Fruit fly (Drosophila melanogaster) whole organism, embryonic: ENCODE data around the gene Prosalpha6.

Source experiments
- Aef1 ChIP-seq: fragments of 200-800 bp; sonication (Bioruptor generic); IDR thresholded peaks from 3 replicates; pipeline ENCODE4 v1.3.6; 2022; ENCODE audit warnings: missing biosample characterization, missing genetic modification characterization
- Atf-2 ChIP-seq: fragments of 200-800 bp; sonication (Bioruptor generic); optimal IDR thresholded peaks from 2 replicates; lab custom pipeline; 2016; ENCODE audit warnings: missing biosample characterization, missing genetic modification characterization
- C15 ChIP-seq: fragments of 200-800 bp; sonication (Bioruptor generic); IDR thresholded peaks from 3 replicates; pipeline ENCODE4 v1.3.6; 2022; ENCODE audit warnings: missing biosample characterization, missing genetic modification characterization
- CG12104 ChIP-seq: fragments of 200-800 bp; sonication (Bioruptor generic); optimal IDR thresholded peaks from 3 replicates; lab custom pipeline; 2016; ENCODE audit warnings: missing biosample characterization, missing genetic modification characterization
- CG14014 ChIP-seq: fragments of 200-800 bp; sonication (Bioruptor generic); IDR thresholded peaks from 2 replicates; pipeline ENCODE4 v1.3.6; 2022; ENCODE audit warnings: missing biosample characterization, missing genetic modification characterization
- CG14860 ChIP-seq: fragments of 200-800 bp; sonication (Bioruptor generic); IDR thresholded peaks from 3 replicates; pipeline ENCODE4 v1.3.6; 2022; ENCODE audit warnings: missing biosample characterization, missing genetic modification characterization; ENCODE audit not compliant: partially characterized antibody
- CG15479 ChIP-seq: fragments of 200-800 bp; sonication (Bioruptor generic); optimal IDR thresholded peaks from 3 replicates; lab custom pipeline; 2019; ENCODE audit warnings: missing biosample characterization, mild to moderate bottlenecking, missing genetic modification characterization, moderate library complexity
- CG18011 ChIP-seq: fragments of 200-800 bp; sonication (Bioruptor generic); optimal IDR thresholded peaks from 2 replicates; lab custom pipeline; 2017; ENCODE audit warnings: missing biosample characterization, missing genetic modification characterization, mild to moderate bottlenecking, moderate library complexity, missing genotype
- CG1832 ChIP-seq: fragments of 200-800 bp; sonication (Bioruptor generic); optimal IDR thresholded peaks from 2 replicates; lab custom pipeline; 2017; ENCODE audit warnings: missing biosample characterization, mild to moderate bottlenecking, missing genetic modification characterization, inconsistent platforms
- CG31388 ChIP-seq: fragments of 200-800 bp; sonication (Bioruptor generic); optimal IDR thresholded peaks from 2 replicates; lab custom pipeline; 2016; ENCODE audit warnings: missing biosample characterization, missing genetic modification characterization
- CG4820 ChIP-seq: fragments of 200-800 bp; sonication (Bioruptor generic); optimal IDR thresholded peaks from 3 replicates; lab custom pipeline; 2016; ENCODE audit warnings: missing biosample characterization, missing genetic modification characterization
- CG6813 ChIP-seq: fragments of 200-800 bp; sonication (Bioruptor generic); optimal IDR thresholded peaks from 2 replicates; lab custom pipeline; 2017; ENCODE audit warnings: missing biosample characterization, missing genetic modification characterization, mild to moderate bottlenecking, moderate library complexity, missing genetic modification reagents
- CG6854 ChIP-seq: fragments of 200-800 bp; sonication (Bioruptor generic); optimal IDR thresholded peaks from 3 replicates; lab custom pipeline; 2017; ENCODE audit warnings: missing biosample characterization, mild to moderate bottlenecking, missing genetic modification characterization
- CkIIα-i1 ChIP-seq: fragments of 200-800 bp; sonication (Bioruptor generic); IDR thresholded peaks from 2 replicates; pipeline ENCODE4 v1.3.6; 2022; ENCODE audit warnings: missing biosample characterization, missing genetic modification characterization
- Doc2 ChIP-seq: fragments of 200-800 bp; sonication (Bioruptor generic); IDR thresholded peaks from 2 replicates; pipeline ENCODE4 v1.3.6; 2022; ENCODE audit warnings: missing biosample characterization, missing genetic modification characterization
- E2f1 ChIP-seq: fragments of 200-800 bp; sonication (Bioruptor generic); IDR thresholded peaks from 2 replicates; pipeline ENCODE4 v1.3.6; 2022; ENCODE audit warnings: missing biosample characterization, missing genetic modification characterization
- Eip74EF ChIP-seq, 2 experiments: fragments of 200-800 bp in 1 of 2; fragments of >200 bp in 1 of 2; sonication (Bioruptor generic) in 1 of 2; optimal IDR thresholded peaks; 2 replicates each; lab custom pipeline; 2017 to 2019; ENCODE audit warnings: missing biosample characterization in 2 of 2, missing genetic modification characterization in 2 of 2, mild to moderate bottlenecking in 1 of 2, moderate library complexity in 1 of 2
- GATAe ChIP-seq: fragments of 200-800 bp; sonication (Bioruptor generic); conservative IDR thresholded peaks from 2 replicates; pipeline ENCODE4 v1.3.6; 2022; ENCODE audit warnings: missing biosample characterization, missing genetic modification characterization
- H15 ChIP-seq: fragments of 200-800 bp; sonication (Bioruptor generic); IDR thresholded peaks from 3 replicates; pipeline ENCODE4 v1.3.6; 2022; ENCODE audit warnings: missing biosample characterization, missing genetic modification characterization
- Hr78 ChIP-seq, 2 experiments: fragments of 200-800 bp in 1 of 2; fragments of >200 bp in 1 of 2; sonication (Bioruptor generic) in 1 of 2; optimal IDR thresholded peaks; 2 replicates each; lab custom pipeline; 2017 to 2019; ENCODE audit warnings: missing biosample characterization in 2 of 2, missing genetic modification characterization in 2 of 2, mild to moderate bottlenecking in 1 of 2, moderate library complexity in 1 of 2
- MBD-R2 ChIP-seq: fragments of 200-800 bp; sonication (Bioruptor generic); IDR thresholded peaks from 2 replicates; pipeline ENCODE4 v1.3.6; 2022; ENCODE audit warnings: missing biosample characterization, missing genetic modification characterization
- NC2α ChIP-seq: fragments of 200-800 bp; sonication (Bioruptor generic); optimal IDR thresholded peaks from 2 replicates; lab custom pipeline; 2016; ENCODE audit warnings: missing biosample characterization, missing genetic modification characterization
- Neu2 ChIP-seq: fragments of 200-800 bp; sonication (Bioruptor generic); optimal IDR thresholded peaks from 3 replicates; lab custom pipeline; 2016; ENCODE audit warnings: missing biosample characterization, missing genetic modification characterization, borderline replicate concordance
- Pdp1 ChIP-seq, 2 experiments: fragments of 200-800 bp; sonication (Bioruptor generic); optimal IDR thresholded peaks; 3 replicates each; lab custom pipeline; 2016; ENCODE audit warnings: missing biosample characterization in 2 of 2, missing genetic modification characterization in 2 of 2, mild to moderate bottlenecking in 1 of 2, moderate library complexity in 1 of 2
- ara ChIP-seq: fragments of 200-800 bp; sonication (Bioruptor generic); IDR thresholded peaks from 2 replicates; pipeline ENCODE4 v1.3.6; 2022; ENCODE audit warnings: missing biosample characterization, missing genetic modification characterization
- bsh ChIP-seq, 2 experiments: fragments of 200-800 bp; sonication (Bioruptor generic); optimal IDR thresholded peaks; 2 replicates each; lab custom pipeline; 2017 to 2018; ENCODE audit warnings: mild to moderate bottlenecking in 2 of 2, missing biosample characterization in 2 of 2, missing genetic modification characterization in 2 of 2, moderate library complexity in 1 of 2
- croc ChIP-seq: fragments of 200-800 bp; sonication (Bioruptor generic); conservative IDR thresholded peaks from 3 replicates; pipeline ENCODE4 v1.3.6; 2022; ENCODE audit warnings: missing biosample characterization, missing genetic modification characterization
- en ChIP-seq: fragments of 200-800 bp; sonication (Bioruptor generic); optimal IDR thresholded peaks from 2 replicates; lab custom pipeline; 2016; ENCODE audit warnings: missing biosample characterization, missing genetic modification characterization
- eve ChIP-seq, 2 experiments: fragments of >200 bp; optimal IDR thresholded peaks; 2 replicates each; lab custom pipeline; 2017; ENCODE audit warnings: missing biosample characterization in 2 of 2, missing genetic modification characterization in 2 of 2
- fd102C ChIP-seq: fragments of 200-800 bp; sonication (Bioruptor generic); optimal IDR thresholded peaks from 2 replicates; lab custom pipeline; 2018; ENCODE audit warnings: missing biosample characterization, mild to moderate bottlenecking, missing genetic modification characterization, moderate library complexity
- fd64A ChIP-seq: fragments of 200-800 bp; sonication (Bioruptor generic); optimal IDR thresholded peaks from 3 replicates; lab custom pipeline; 2018; ENCODE audit warnings: missing biosample characterization, mild to moderate bottlenecking, missing genetic modification characterization
- fru ChIP-seq: fragments of >200 bp; optimal IDR thresholded peaks from 2 replicates; lab custom pipeline; 2017
- gce ChIP-seq: fragments of 200-800 bp; sonication (Bioruptor generic); IDR thresholded peaks from 3 replicates; pipeline ENCODE4 v1.3.6; 2022; ENCODE audit warnings: missing biosample characterization, missing genetic modification characterization
- gcm ChIP-seq: fragments of 200-800 bp; sonication (Bioruptor generic); optimal IDR thresholded peaks from 2 replicates; lab custom pipeline; 2019; ENCODE audit warnings: missing biosample characterization, mild to moderate bottlenecking, missing genetic modification characterization, moderate library complexity
- grau ChIP-seq: fragments of 200-800 bp; optimal IDR thresholded peaks from 3 replicates; lab custom pipeline; 2019; ENCODE audit warnings: missing biosample characterization, mild to moderate bottlenecking, missing genetic modification characterization, moderate library complexity
- gro ChIP-seq: fragments of 200-800 bp; sonication (Bioruptor generic); optimal IDR thresholded peaks from 2 replicates; lab custom pipeline; 2016; ENCODE audit warnings: missing biosample characterization, missing genetic modification characterization
- h ChIP-seq: fragments of >200 bp; optimal IDR thresholded peaks from 2 replicates; lab custom pipeline; 2017
- klu ChIP-seq: fragments of 200-800 bp; sonication (Bioruptor generic); IDR thresholded peaks from 2 replicates; pipeline ENCODE4 v1.3.6; 2022; ENCODE audit warnings: missing biosample characterization, missing genetic modification characterization
- oc ChIP-seq: fragments of 200-800 bp; sonication (Bioruptor generic); optimal IDR thresholded peaks from 2 replicates; lab custom pipeline; 2018; ENCODE audit warnings: missing biosample characterization, mild to moderate bottlenecking, missing genetic modification characterization, moderate library complexity
- onecut ChIP-seq: fragments of 200-800 bp; sonication (Bioruptor generic); IDR thresholded peaks from 2 replicates; pipeline ENCODE4 v1.3.6; 2022; ENCODE audit warnings: missing biosample characterization, missing genetic modification characterization
- org-1 ChIP-seq: fragments of 200-800 bp; sonication (Bioruptor generic); optimal IDR thresholded peaks from 2 replicates; lab custom pipeline; 2017; ENCODE audit warnings: missing biosample characterization, missing genetic modification characterization
- p53 ChIP-seq: fragments of 200-800 bp; sonication (Bioruptor generic); optimal IDR thresholded peaks from 2 replicates; lab custom pipeline; 2016; ENCODE audit warnings: missing biosample characterization, missing genetic modification characterization
- peb ChIP-seq: fragments of 200-800 bp; sonication (Bioruptor generic); IDR thresholded peaks from 2 replicates; pipeline ENCODE4 v1.3.6; 2022; ENCODE audit warnings: missing biosample characterization, missing genetic modification characterization
- ranshi ChIP-seq: fragments of 200-800 bp; sonication (Bioruptor generic); IDR thresholded peaks from 2 replicates; pipeline ENCODE4 v1.3.6; 2022; ENCODE audit warnings: missing biosample characterization, missing genetic modification characterization
- repo ChIP-seq: fragments of 200-800 bp; sonication (Bioruptor generic); optimal IDR thresholded peaks from 2 replicates; lab custom pipeline; 2016; ENCODE audit warnings: missing biosample characterization, missing genetic modification characterization
- ro ChIP-seq: fragments of 200-800 bp; sonication (Bioruptor generic); IDR thresholded peaks from 2 replicates; pipeline ENCODE4 v1.3.6; 2022; ENCODE audit warnings: missing biosample characterization, missing genetic modification characterization
- slp2 ChIP-seq: fragments of 200-800 bp; sonication (Bioruptor generic); optimal IDR thresholded peaks from 2 replicates; lab custom pipeline; 2016; ENCODE audit warnings: missing biosample characterization, missing genetic modification characterization
- so ChIP-seq: fragments of 200-800 bp; sonication (Bioruptor generic); IDR thresholded peaks from 3 replicates; pipeline ENCODE4 v1.3.6; 2022; ENCODE audit warnings: missing biosample characterization, missing genetic modification characterization
- sqz ChIP-seq: fragments of 200-800 bp; sonication (Bioruptor generic); optimal IDR thresholded peaks from 3 replicates; lab custom pipeline; 2018; ENCODE audit warnings: missing biosample characterization, mild to moderate bottlenecking, missing genetic modification characterization
- sug ChIP-seq: fragments of 200-800 bp; optimal IDR thresholded peaks from 2 replicates; lab custom pipeline; 2019; ENCODE audit warnings: missing biosample characterization, mild to moderate bottlenecking, missing genetic modification characterization, moderate library complexity
- unc-4 ChIP-seq: fragments of 200-800 bp; sonication (Bioruptor generic); IDR thresholded peaks from 2 replicates; pipeline ENCODE4 v1.3.6; 2022; ENCODE audit warnings: missing biosample characterization, missing genetic modification characterization; ENCODE audit not compliant: partially characterized antibody
- usp ChIP-seq: fragments of >200 bp; optimal IDR thresholded peaks from 2 replicates; lab custom pipeline; 2017; ENCODE audit warnings: missing biosample characterization, missing genetic modification characterization
- wor ChIP-seq: fragments of 200-800 bp; sonication (Bioruptor generic); IDR thresholded peaks from 2 replicates; pipeline ENCODE4 v1.3.6; 2022; ENCODE audit warnings: missing biosample characterization, missing genetic modification characterization

The Prosalpha6 gene

dm6 chr2L:10231092-10231494 lies 9.9 kb downstream of the Prosalpha6 start (continued):
- TF ChIP-seq usp (GFP tag; lab: Kevin White, UChicago) (no peak), H15 (GFP tag; lab: Robert Waterston, UW) (no peak), GATAe (GFP tag; lab: Robert Waterston, UW) (no peak), MBD-R2 (no peak), eve (GFP tag; optimal IDR thresholded peaks at IDR 0.05; lab: Kevin White, UChicago) (peak in 1 of 2 experiments; percentile 87), Neu2 (no peak), unc-4 (GFP tag; lab: Robert Waterston, UW) (no peak), Aef1 (GFP tag; lab: Robert Waterston, UW) (no peak), ara (GFP tag; lab: Robert Waterston, UW) (no peak), ro (no peak), CG31388 (GFP tag; lab: Kevin White, UChicago) (no peak), Doc2 (GFP tag; lab: Robert Waterston, UW) (no peak), CG4820 (GFP tag; lab: Kevin White, UChicago) (no peak), slp2 (GFP tag; lab: Kevin White, UChicago) (no peak), CkIIα-i1 (GFP tag; lab: Robert Waterston, UW) (no peak), ranshi (GFP tag; lab: Robert Waterston, UW) (no peak), gce (GFP tag; lab: Robert Waterston, UW) (no peak), wor (no peak), onecut (no peak), gro (no peak), bsh (GFP tag; optimal IDR thresholded peaks at IDR 0.05; lab: Kevin White, UChicago) (peak in 1 of 2 experiments; percentile 23), p53 (no peak), C15 (no peak), org-1 (GFP tag; lab: Kevin White, UChicago) (no peak), peb (GFP tag; lab: Robert Waterston, UW) (no peak), CG18011 (GFP tag; lab: Kevin White, UChicago) (no peak), sug (tag; lab: Kevin White, UChicago) (no peak), NC2α (GFP tag; lab: Kevin White, UChicago) (no peak), repo (GFP tag; lab: Kevin White, UChicago) (no peak), Pdp1 (GFP tag; optimal IDR thresholded peaks at IDR 0.05; lab: Kevin White, UChicago) (peak in 1 of 2 experiments; percentile 28), CG15479 (GFP tag; lab: Kevin White, UChicago) (no peak), CG14014 (GFP tag; lab: Robert Waterston, UW) (no peak; the same call in 1 of the 2 replicates), fd64A (GFP tag; lab: Kevin White, UChicago) (no peak), h (lab: Kevin White, UChicago) (no peak), sqz (GFP tag; lab: Kevin White, UChicago) (no peak), E2f1 (GFP tag; lab: Robert Waterston, UW) (no peak), Hr78 (GFP tag; optimal IDR thresholded peaks at IDR 0.05; lab: Kevin White, UChicago) (no peak), CG14860 (no peak), CG6854 (GFP tag; lab: Kevin White, UChicago) (no peak), CG12104 (GFP tag; lab: Kevin White, UChicago) (peak; percentile 8), Eip74EF (GFP tag; optimal IDR thresholded peaks at IDR 0.05; lab: Kevin White, UChicago) (no peak), fru (lab: Kevin White, UChicago) (no peak), grau (peak; percentile 31), en (GFP tag; lab: Kevin White, UChicago) (no peak), so (GFP tag; lab: Robert Waterston, UW) (0 out of 3 replicates have a peak, but pooled peaks have one; percentile 25), fd102C (no peak), gcm (GFP tag; lab: Kevin White, UChicago) (no peak), oc (tag; lab: Kevin White, UChicago) (no peak), Atf-2 (GFP tag; lab: Kevin White, UChicago) (no peak), croc (GFP tag; lab: Robert Waterston, UW) (no peak), CG1832 (GFP tag; lab: Kevin White, UChicago) (no peak), CG6813 (no peak), klu (GFP tag; lab: Robert Waterston, UW) (no peak)
